Fruit fly (Drosophila melanogaster): Measurements from ENCODE around the gene CG4884.

CG4884 gene

DNA sequence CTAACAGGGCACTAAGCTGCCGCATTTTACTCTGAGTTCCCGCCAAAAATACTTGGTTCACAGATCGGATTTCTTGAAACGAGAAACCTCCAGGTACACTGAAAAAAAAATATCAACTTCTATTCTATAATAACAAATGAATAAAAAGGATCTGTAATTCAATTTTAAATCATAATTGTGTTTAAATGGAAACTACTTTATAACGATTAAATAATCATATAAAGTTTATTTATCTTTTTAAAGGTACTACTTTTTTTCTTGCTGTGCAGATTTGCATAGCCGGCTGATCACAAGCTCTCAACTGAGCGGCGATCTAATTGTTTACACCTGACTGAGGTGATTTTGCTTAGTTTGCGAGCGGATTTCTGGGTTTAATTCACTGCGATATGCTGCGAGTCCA is 28.3 kb upstream of the CG4884 start (continued):
- TF ChIP-seq CG16779 (GFP tag; IDR thresholded peaks at IDR 0.05) (no peak), CG6683 (GFP tag; optimal IDR thresholded peaks at IDR 0.05) (peak; percentile 52), Usf (GFP tag; optimal IDR thresholded peaks at IDR 0.05) (no peak), CG5180 (GFP tag; optimal IDR thresholded peaks at IDR 0.05) (no peak), CG34422 (GFP tag; IDR thresholded peaks at IDR 0.05) (peak; percentile 60; the same call in 2 of the 3 replicates), Aef1 (GFP tag; IDR thresholded peaks at IDR 0.05) (peak; percentile 53; the same call in 2 of the 3 replicates), CG18262 (tag; optimal IDR thresholded peaks at IDR 0.05) (peak; percentile 66), CG15011 (GFP tag; optimal IDR thresholded peaks at IDR 0.05) (peak; percentile 36), al (GFP tag; IDR thresholded peaks at IDR 0.05) (peak; percentile 78), mld (GFP tag; IDR thresholded peaks at IDR 0.05; ENCODE audit: partially characterized antibody) (no peak), Max (GFP tag; optimal IDR thresholded peaks at IDR 0.05) (peak; percentile 56), CG14014 (GFP tag; IDR thresholded peaks at IDR 0.05) (peak; percentile 77), insv (GFP tag; optimal IDR thresholded peaks at IDR 0.05) (no peak), CG6765 (GFP tag; optimal IDR thresholded peaks at IDR 0.05) (peak; percentile 46), Lim3 (GFP tag; IDR thresholded peaks at IDR 0.05) (no peak), Mad (GFP tag; optimal IDR thresholded peaks at IDR 0.05) (peak; percentile 6), CG9215 (GFP tag; IDR thresholded peaks at IDR 0.05) (peak; percentile 73), abd-A (tag; optimal IDR thresholded peaks at IDR 0.05) (no peak), Nf-YA (GFP tag; IDR thresholded peaks at IDR 0.05) (peak; percentile 56), Fer2 (tag; optimal IDR thresholded peaks at IDR 0.05) (peak; percentile 34), tx (GFP tag; optimal IDR thresholded peaks at IDR 0.05) (no peak), B-H2 (GFP tag; optimal IDR thresholded peaks at IDR 0.05) (peak; percentile 20), Scr (GFP tag; IDR thresholded peaks at IDR 0.05; ENCODE audit: partially characterized antibody) (no peak), CG9817 (tag; optimal IDR thresholded peaks at IDR 0.05) (peak; percentile 70), wdn (GFP tag; IDR thresholded peaks at IDR 0.05) (peak; percentile 82), CG2120 (GFP tag; optimal IDR thresholded peaks at IDR 0.05) (peak; percentile 73), tap (tag; optimal IDR thresholded peaks at IDR 0.05) (peak; percentile 40), chif (GFP tag; optimal IDR thresholded peaks at IDR 0.05) (peak in 1 of 2 experiments; percentile 7), amos (GFP tag; IDR thresholded peaks at IDR 0.05; ENCODE audit: partially characterized antibody) (no peak), Oaz (GFP tag; IDR thresholded peaks at IDR 0.05) (peak; percentile 51), ato (GFP tag; IDR thresholded peaks at IDR 0.05; ENCODE audit: partially characterized antibody) (no peak), CG4328 (GFP tag; optimal IDR thresholded peaks at IDR 0.05) (no peak), Dll (GFP tag; IDR thresholded peaks at IDR 0.05; ENCODE audit: partially characterized antibody) (no peak), CTCF (GFP tag; optimal IDR thresholded peaks at IDR 0.05) (no peak), ci (GFP tag; IDR thresholded peaks at IDR 0.05) (peak; percentile 72), CG10431 (GFP tag; optimal IDR thresholded peaks at IDR 0.05) (no peak), CG6689 (GFP tag; IDR thresholded peaks at IDR 0.05) (peak; percentile 61), grau (tag; optimal IDR thresholded peaks at IDR 0.05) (peak; percentile 80), CG10274 (GFP tag; optimal IDR thresholded peaks at IDR 0.05) (no peak), MTF-1 (GFP tag; optimal IDR thresholded peaks at IDR 0.05; ENCODE audit: borderline replicate concordance) (no peak), luna (GFP tag; optimal IDR thresholded peaks at IDR 0.05) (no peak), fd96Cb (tag; optimal IDR thresholded peaks at IDR 0.05) (peak; percentile 47), gcm (GFP tag; optimal IDR thresholded peaks at IDR 0.05) (peak; percentile 36), Lpt (GFP tag; optimal IDR thresholded peaks at IDR 0.05) (no peak), CoRest (tag; optimal IDR thresholded peaks at IDR 0.05) (peak; percentile 84), slou (GFP tag; optimal IDR thresholded peaks at IDR 0.05) (no peak), ac (GFP tag; optimal IDR thresholded peaks at IDR 0.05) (no peak), CG12299 (tag; optimal IDR thresholded peaks at IDR 0.05) (peak; percentile 71), CG14441 (GFP tag; IDR thresholded peaks at IDR 0.05) (peak; percentile 36; the same call in 1 of the 2 replicates), sug (tag; optimal IDR thresholded peaks at IDR 0.05) (peak; percentile 41), ERR (GFP tag; optimal IDR thresholded peaks at IDR 0.05) (no peak)
